Fruit fly (Drosophila melanogaster) S2 (cell line): Measurements from ENCODE around the gene RpS13.

Source experiments
- CG8478 ChIP-seq: fragments of >200 bp; optimal IDR thresholded peaks from 2 replicates; lab custom pipeline; 2018
- CTCF ChIP-seq, 2 experiments: fragments of >200 bp; optimal IDR thresholded peaks; 2 replicates each; lab custom pipeline; 2018

dm6 chr2L:8394840-8395239 lies 30.4 kb upstream of the RpS13 start, which contains the start of gene Peritrophin-15b:
- TF ChIP-seq CG8478 (lab: Kevin White, UChicago), result no peak
- no peak for TF ChIP-seq CTCF (optimal IDR thresholded peaks at IDR 0.05; lab: Kevin White, UChicago)
